Fruit fly (Drosophila melanogaster) whole organism, adult: ENCODE data around the gene AspRS-m.

Experiments used
- CG11617 ChIP-seq: fragments of 200-800 bp; sonication (Bioruptor generic); optimal IDR thresholded peaks from 2 replicates; lab custom pipeline; 2017; ENCODE audit warnings: mild to moderate bottlenecking, missing biosample characterization, missing genetic modification reagents, missing genetic modification characterization
- CG12768 ChIP-seq: fragments of 200-800 bp; sonication (Bioruptor generic); optimal IDR thresholded peaks from 2 replicates; lab custom pipeline; 2017; ENCODE audit warnings: missing biosample characterization, missing genetic modification characterization, mild to moderate bottlenecking, moderate library complexity, missing genetic modification reagents
- CG14711 ChIP-seq: fragments of 200-800 bp; sonication (Bioruptor generic); optimal IDR thresholded peaks from 2 replicates; lab custom pipeline; 2018; ENCODE audit warnings: missing biosample characterization, mild to moderate bottlenecking, missing genetic modification characterization, moderate library complexity
- CG1620 ChIP-seq: fragments of 200-800 bp; sonication (Bioruptor generic); optimal IDR thresholded peaks from 2 replicates; lab custom pipeline; 2016; ENCODE audit warnings: missing biosample characterization, missing genetic modification characterization
- CG33017 ChIP-seq: fragments of 200-800 bp; sonication (Bioruptor generic); optimal IDR thresholded peaks from 2 replicates; lab custom pipeline; 2018; ENCODE audit warnings: missing biosample characterization, mild to moderate bottlenecking, missing genetic modification characterization, moderate library complexity
- CG5204 ChIP-seq: fragments of 200-800 bp; sonication (Bioruptor generic); optimal IDR thresholded peaks from 2 replicates; lab custom pipeline; 2016; ENCODE audit warnings: missing biosample characterization, missing genetic modification characterization
- CG7045 ChIP-seq: fragments of 200-800 bp; sonication (Bioruptor generic); optimal IDR thresholded peaks from 2 replicates; lab custom pipeline; 2017; ENCODE audit warnings: missing biosample characterization, mild to moderate bottlenecking, missing genetic modification characterization
- CG7101 ChIP-seq: fragments of 200-800 bp; sonication (Bioruptor generic); optimal IDR thresholded peaks from 2 replicates; lab custom pipeline; 2018; ENCODE audit warnings: missing biosample characterization, mild to moderate bottlenecking, missing genetic modification characterization, moderate library complexity
- Clk ChIP-seq: fragments of 200-800 bp; sonication (Bioruptor generic); optimal IDR thresholded peaks from 2 replicates; lab custom pipeline; 2017; ENCODE audit warnings: missing biosample characterization, missing genetic modification characterization
- Crg-1 ChIP-seq: fragments of 200-800 bp; sonication (Bioruptor generic); optimal IDR thresholded peaks from 2 replicates; lab custom pipeline; 2016; ENCODE audit warnings: missing biosample characterization, missing genetic modification characterization
- Hr96 ChIP-seq: fragments of 200-800 bp; sonication (Bioruptor generic); optimal IDR thresholded peaks from 2 replicates; lab custom pipeline; 2016; ENCODE audit warnings: missing biosample characterization, missing genetic modification characterization
- Mnt ChIP-seq: fragments of 200-800 bp; sonication (Bioruptor generic); optimal IDR thresholded peaks from 2 replicates; lab custom pipeline; 2016; ENCODE audit warnings: missing biosample characterization, mild to moderate bottlenecking, missing genetic modification characterization
- bab1 ChIP-seq: fragments of 200-800 bp; sonication (Bioruptor generic); optimal IDR thresholded peaks from 3 replicates; lab custom pipeline; 2019; ENCODE audit warnings: missing biosample characterization, mild to moderate bottlenecking, missing genetic modification characterization, moderate library complexity
- cic ChIP-seq: fragments of 200-800 bp; sonication (Bioruptor generic); optimal IDR thresholded peaks from 2 replicates; lab custom pipeline; 2017; ENCODE audit warnings: missing biosample characterization, mild to moderate bottlenecking, missing genetic modification characterization, moderate library complexity
- cnc ChIP-seq, 2 experiments: fragments of >200 bp; optimal IDR thresholded peaks; 2 replicates each; lab custom pipeline; 2017
- kay ChIP-seq: fragments of 200-800 bp; sonication (Bioruptor generic); peaks from one replicate; lab custom pipeline; 2016; ENCODE audit warnings: missing biosample characterization, missing genetic modification characterization, borderline replicate concordance
- ovo ChIP-seq: fragments of 200-800 bp; sonication (Bioruptor generic); optimal IDR thresholded peaks from 2 replicates; lab custom pipeline; 2016; ENCODE audit warnings: missing biosample characterization, missing genetic modification characterization
- pad ChIP-seq: fragments of 200-800 bp; sonication (Bioruptor generic); optimal IDR thresholded peaks from 3 replicates; lab custom pipeline; 2017; ENCODE audit warnings: missing biosample characterization, missing genetic modification characterization, mild to moderate bottlenecking, moderate library complexity, missing genetic modification reagents
- tj ChIP-seq: fragments of 200-800 bp; sonication (Bioruptor generic); optimal IDR thresholded peaks from 3 replicates; lab custom pipeline; 2017; ENCODE audit warnings: missing biosample characterization, mild to moderate bottlenecking, missing genetic modification characterization, moderate library complexity
- toe ChIP-seq: fragments of 200-800 bp; sonication (Bioruptor generic); optimal IDR thresholded peaks from 2 replicates; lab custom pipeline; 2016; ENCODE audit warnings: missing biosample characterization, missing genetic modification characterization

The AspRS-m gene

dm6 chr2L:16843336-16843735 is 16.5 kb downstream of the AspRS-m start:
- TF ChIP-seq Clk (GFP tag; lab: Kevin White, UChicago): no peak
- TF ChIP-seq Mnt: no peak
- TF ChIP-seq kay (GFP tag; lab: Kevin White, UChicago): peak; percentile 53

- TF ChIP-seq CG33017: no peak
- TF ChIP-seq CG11617 (GFP tag; lab: Kevin White, UChicago): no peak
- TF ChIP-seq tj (GFP tag; lab: Kevin White, UChicago): no peak
- no peak for TF ChIP-seq ovo (GFP tag; lab: Kevin White, UChicago)
- TF ChIP-seq Crg-1 (GFP tag; lab: Kevin White, UChicago): no peak
- TF ChIP-seq cic (GFP tag; lab: Kevin White, UChicago): no peak
- no peak for TF ChIP-seq CG12768 (GFP tag; lab: Kevin White, UChicago)
- TF ChIP-seq CG14711 (tag; lab: Kevin White, UChicago): no peak
- no peak for TF ChIP-seq Hr96 (GFP tag; lab: Kevin White, UChicago)
- TF ChIP-seq CG7045: no peak
- TF ChIP-seq Mnt: no peak
- TF ChIP-seq toe (GFP tag; lab: Kevin White, UChicago): no peak
- no peak for TF ChIP-seq CG7101 (tag; lab: Kevin White, UChicago)
- TF ChIP-seq bab1 (GFP tag; lab: Kevin White, UChicago): no peak
- TF ChIP-seq pad (GFP tag; lab: Kevin White, UChicago): no peak
- no peak for TF ChIP-seq CG5204 (GFP tag; lab: Kevin White, UChicago)
- TF ChIP-seq kay (GFP tag; lab: Kevin White, UChicago): no peak
- no peak for TF ChIP-seq Clk (GFP tag; lab: Kevin White, UChicago)
- TF ChIP-seq CG1620 (GFP tag; lab: Kevin White, UChicago): no peak
Observed at dm6 chr2L:16845179-16845578, 18.3 kb downstream of the AspRS-m start.

dm6 chr2L:16846742-16847346 is 20.0 kb downstream of the AspRS-m start:
- TF ChIP-seq ovo (GFP tag; lab: Kevin White, UChicago) (no peak), Hr96 (GFP tag; lab: Kevin White, UChicago) (no peak), CG7045 (no peak), CG5204 (GFP tag; lab: Kevin White, UChicago) (no peak), kay (GFP tag; lab: Kevin White, UChicago) (no peak), pad (GFP tag; lab: Kevin White, UChicago) (no peak), CG11617 (GFP tag; lab: Kevin White, UChicago) (no peak), cic (GFP tag; lab: Kevin White, UChicago) (no peak), cnc (optimal IDR thresholded peaks at IDR 0.05; lab: Kevin White, UChicago) (no peak), Crg-1 (GFP tag; lab: Kevin White, UChicago) (no peak), CG33017 (no peak), CG12768 (GFP tag; lab: Kevin White, UChicago) (no peak), tj (GFP tag; lab: Kevin White, UChicago) (no peak)

dm6 chr2L:16847948-16848347 is 21.1 kb downstream of the AspRS-m start:
- TF ChIP-seq kay (GFP tag; lab: Kevin White, UChicago) (peak; percentile 87), Crg-1 (GFP tag; lab: Kevin White, UChicago) (no peak)

- TF ChIP-seq CG12768 (GFP tag; lab: Kevin White, UChicago): peak; percentile 15
- TF ChIP-seq CG33017: no peak
Observed at dm6 chr2L:16848670-16849069, 21.8 kb downstream of the AspRS-m start, which contains the start of gene CG13284. TSS of gene CG13284 (minus strand) at chr2L:16848716.

- TF ChIP-seq Clk (GFP tag; lab: Kevin White, UChicago) (no peak), cnc (optimal IDR thresholded peaks at IDR 0.05; lab: Kevin White, UChicago) (peak in 1 of 2 experiments; percentile 81)
Observed at dm6 chr2L:16850442-16850841, 23.6 kb downstream of the AspRS-m start.

- TF ChIP-seq CG33017 (peak; percentile 15), CG14711 (tag; lab: Kevin White, UChicago) (peak; percentile 14), Clk (GFP tag; lab: Kevin White, UChicago) (no peak), kay (GFP tag; lab: Kevin White, UChicago) (no peak), bab1 (GFP tag; lab: Kevin White, UChicago) (peak; percentile 1), CG12768 (GFP tag; lab: Kevin White, UChicago) (no peak)
Observed at dm6 chr2L:16852318-16852932, 25.5 kb downstream of the AspRS-m start, which contains the start of gene CG31810. TSS of gene CG31810 (minus strand) at chr2L:16852368.
